Fruit fly (Drosophila melanogaster) whole organism, embryonic: ENCODE results near the gene Tre1.

Source experiments
- Aef1 ChIP-seq: fragments of 200-800 bp; sonication (Bioruptor generic); IDR thresholded peaks from 3 replicates; pipeline ENCODE4 v1.3.6; 2022; ENCODE audit warnings: missing biosample characterization, missing genetic modification characterization
- Atf3 ChIP-seq: fragments of 200-800 bp; sonication (Bioruptor generic); optimal IDR thresholded peaks from 3 replicates; lab custom pipeline; 2016; ENCODE audit warnings: missing biosample characterization, missing genetic modification characterization
- B-H2 ChIP-seq: fragments of 200-800 bp; sonication (Bioruptor generic); optimal IDR thresholded peaks from 2 replicates; lab custom pipeline; 2018; ENCODE audit warnings: missing biosample characterization, mild to moderate bottlenecking, missing genetic modification characterization
- CG10147 ChIP-seq: fragments of 200-800 bp; sonication (Bioruptor generic); optimal IDR thresholded peaks from 2 replicates; lab custom pipeline; 2019; ENCODE audit warnings: missing biosample characterization, mild to moderate bottlenecking, missing genetic modification characterization, moderate library complexity
- CG10959 ChIP-seq: fragments of 200-800 bp; sonication (Bioruptor generic); IDR thresholded peaks from 2 replicates; pipeline ENCODE4 v1.3.6; 2022; ENCODE audit warnings: missing biosample characterization, missing genetic modification characterization
- CG12236 ChIP-seq: fragments of 200-800 bp; sonication (Bioruptor generic); optimal IDR thresholded peaks from 2 replicates; lab custom pipeline; 2016; ENCODE audit warnings: missing biosample characterization, missing genetic modification characterization
- CG1233 ChIP-seq: fragments of 200-800 bp; sonication (Bioruptor generic); optimal IDR thresholded peaks from 4 replicates; lab custom pipeline; 2018; ENCODE audit warnings: missing biosample characterization, mild to moderate bottlenecking, missing genetic modification characterization
- CG13287 ChIP-seq: fragments of 200-800 bp; sonication (Bioruptor generic); IDR thresholded peaks from 2 replicates; pipeline ENCODE4 v1.3.6; 2022; ENCODE audit warnings: missing biosample characterization, missing genetic modification characterization; ENCODE audit not compliant: partially characterized antibody
- CG15269 ChIP-seq: fragments of 200-800 bp; sonication (Bioruptor generic); optimal IDR thresholded peaks from 2 replicates; lab custom pipeline; 2018; ENCODE audit warnings: missing biosample characterization, mild to moderate bottlenecking, missing genetic modification characterization, moderate library complexity
- CG16779 ChIP-seq: fragments of 200-800 bp; sonication (Bioruptor generic); IDR thresholded peaks from 2 replicates; pipeline ENCODE4 v1.3.6; 2022; ENCODE audit warnings: missing biosample characterization, missing genetic modification characterization
- CG2678 ChIP-seq: fragments of 200-800 bp; sonication (Bioruptor generic); optimal IDR thresholded peaks from 3 replicates; lab custom pipeline; 2019; ENCODE audit warnings: missing biosample characterization, mild to moderate bottlenecking, missing genetic modification characterization, moderate library complexity
- CG33213 ChIP-seq: fragments of 200-800 bp; sonication (Bioruptor generic); optimal IDR thresholded peaks from 3 replicates; lab custom pipeline; 2016; ENCODE audit warnings: missing biosample characterization, missing genetic modification characterization
- CG3407 ChIP-seq: fragments of 200-800 bp; sonication (Bioruptor generic); optimal IDR thresholded peaks from 2 replicates; lab custom pipeline; 2018; ENCODE audit warnings: missing biosample characterization, mild to moderate bottlenecking, missing genetic modification characterization
- CG4404 ChIP-seq: fragments of 200-800 bp; sonication (Bioruptor generic); IDR thresholded peaks from 2 replicates; pipeline ENCODE4 v1.3.6; 2022; ENCODE audit warnings: missing biosample characterization, missing genetic modification characterization
- CG4617 ChIP-seq: fragments of 200-800 bp; sonication (Bioruptor generic); optimal IDR thresholded peaks from 3 replicates; lab custom pipeline; 2016; ENCODE audit warnings: missing biosample characterization, missing genetic modification characterization, borderline replicate concordance
- CG5953 ChIP-seq: fragments of 200-800 bp; sonication (Bioruptor generic); IDR thresholded peaks from 2 replicates; pipeline ENCODE4 v1.3.6; 2022; ENCODE audit warnings: missing biosample characterization, missing genetic modification characterization
- CG6654 ChIP-seq: fragments of 200-800 bp; sonication (Bioruptor generic); optimal IDR thresholded peaks from 2 replicates; lab custom pipeline; 2017; ENCODE audit warnings: missing biosample characterization, mild to moderate bottlenecking, missing genetic modification characterization
- CG6791 ChIP-seq: fragments of 200-800 bp; sonication (Bioruptor generic); IDR thresholded peaks from 3 replicates; pipeline ENCODE4 v1.3.6; 2022; ENCODE audit warnings: missing biosample characterization, missing genetic modification characterization; ENCODE audit not compliant: partially characterized antibody
- CG6813 ChIP-seq: fragments of 200-800 bp; sonication (Bioruptor generic); optimal IDR thresholded peaks from 2 replicates; lab custom pipeline; 2017; ENCODE audit warnings: missing biosample characterization, missing genetic modification characterization, mild to moderate bottlenecking, moderate library complexity, missing genetic modification reagents
- CG7271 ChIP-seq: fragments of 200-800 bp; sonication (Bioruptor generic); optimal IDR thresholded peaks from 2 replicates; lab custom pipeline; 2018; ENCODE audit warnings: missing biosample characterization, mild to moderate bottlenecking, missing genetic modification characterization, moderate library complexity
- CG7556 ChIP-seq: fragments of 200-800 bp; sonication (Bioruptor generic); optimal IDR thresholded peaks from 2 replicates; lab custom pipeline; 2017; ENCODE audit warnings: missing biosample characterization, mild to moderate bottlenecking, missing genetic modification characterization
- CG7963 ChIP-seq: fragments of 200-800 bp; sonication (Bioruptor generic); IDR thresholded peaks from 3 replicates; pipeline ENCODE4 v1.3.6; 2022; ENCODE audit warnings: missing biosample characterization, missing genetic modification characterization; ENCODE audit not compliant: partially characterized antibody
- Dad ChIP-seq: fragments of 200-800 bp; sonication (Bioruptor generic); optimal IDR thresholded peaks from 3 replicates; lab custom pipeline; 2016; ENCODE audit warnings: missing biosample characterization, missing genetic modification characterization
- Hsf ChIP-seq: fragments of 200-800 bp; sonication (Bioruptor generic); optimal IDR thresholded peaks from 3 replicates; lab custom pipeline; 2016; ENCODE audit warnings: missing biosample characterization, missing genetic modification characterization
- Oli ChIP-seq: fragments of 200-800 bp; sonication (Bioruptor generic); optimal IDR thresholded peaks from 2 replicates; lab custom pipeline; 2018; ENCODE audit warnings: missing biosample characterization, mild to moderate bottlenecking, missing genetic modification characterization, moderate library complexity
- Opbp ChIP-seq: fragments of 200-800 bp; sonication (Bioruptor generic); IDR thresholded peaks from 3 replicates; pipeline ENCODE4 v1.3.6; 2022; ENCODE audit warnings: missing biosample characterization, missing genetic modification characterization; ENCODE audit not compliant: partially characterized antibody
- PHDP ChIP-seq: fragments of 200-800 bp; sonication (Bioruptor generic); optimal IDR thresholded peaks from 3 replicates; lab custom pipeline; 2018; ENCODE audit warnings: missing biosample characterization, mild to moderate bottlenecking, missing genetic modification characterization, moderate library complexity
- Sry-δ ChIP-seq: fragments of 200-800 bp; sonication (Bioruptor generic); optimal IDR thresholded peaks from 2 replicates; lab custom pipeline; 2016; ENCODE audit warnings: missing biosample characterization, missing genetic modification characterization
- Vsx1 ChIP-seq: fragments of 200-800 bp; sonication (Bioruptor generic); optimal IDR thresholded peaks from 2 replicates; lab custom pipeline; 2017; ENCODE audit warnings: missing biosample characterization, mild to moderate bottlenecking, missing genetic modification characterization, missing genetic modification reagents
- ac ChIP-seq: fragments of 200-800 bp; sonication (Bioruptor generic); optimal IDR thresholded peaks from 3 replicates; lab custom pipeline; 2017; ENCODE audit warnings: missing biosample characterization, mild to moderate bottlenecking, missing genetic modification characterization
- amos ChIP-seq: fragments of 200-800 bp; sonication (Bioruptor generic); IDR thresholded peaks from 2 replicates; pipeline ENCODE4 v1.3.6; 2022; ENCODE audit warnings: missing biosample characterization, missing genetic modification characterization; ENCODE audit not compliant: partially characterized antibody
- ap ChIP-seq: fragments of 200-800 bp; sonication (Bioruptor generic); IDR thresholded peaks from 2 replicates; pipeline ENCODE4 v1.3.6; 2022; ENCODE audit warnings: missing biosample characterization, missing genetic modification characterization
- ara ChIP-seq: fragments of 200-800 bp; sonication (Bioruptor generic); IDR thresholded peaks from 2 replicates; pipeline ENCODE4 v1.3.6; 2022; ENCODE audit warnings: missing biosample characterization, missing genetic modification characterization
- btn ChIP-seq: fragments of 200-800 bp; sonication (Bioruptor generic); optimal IDR thresholded peaks from 2 replicates; lab custom pipeline; 2016; ENCODE audit warnings: missing biosample characterization, missing genetic modification characterization
- chinmo ChIP-seq: fragments of 200-800 bp; sonication (Bioruptor generic); IDR thresholded peaks from 4 replicates; pipeline ENCODE4 v1.3.6; 2022; ENCODE audit warnings: missing biosample characterization, missing genetic modification characterization; ENCODE audit not compliant: partially characterized antibody
- dm ChIP-seq: fragments of 200-800 bp; sonication (Bioruptor generic); optimal IDR thresholded peaks from 3 replicates; lab custom pipeline; 2016; ENCODE audit warnings: missing biosample characterization, missing genetic modification characterization
- dysf ChIP-seq: fragments of 200-800 bp; sonication (Bioruptor generic); IDR thresholded peaks from 3 replicates; pipeline ENCODE4 v1.3.6; 2022; ENCODE audit warnings: missing biosample characterization, missing genetic modification characterization
- en ChIP-seq: fragments of 200-800 bp; sonication (Bioruptor generic); optimal IDR thresholded peaks from 2 replicates; lab custom pipeline; 2016; ENCODE audit warnings: missing biosample characterization, missing genetic modification characterization
- inv ChIP-seq: fragments of 200-800 bp; sonication (Bioruptor generic); IDR thresholded peaks from 2 replicates; pipeline ENCODE4 v1.3.6; 2022; ENCODE audit warnings: missing biosample characterization, missing genetic modification characterization; ENCODE audit not compliant: partially characterized antibody
- jigr1 ChIP-seq: fragments of 200-800 bp; sonication (Bioruptor generic); IDR thresholded peaks from 3 replicates; pipeline ENCODE4 v1.3.6; 2022; ENCODE audit warnings: missing biosample characterization, missing genetic modification characterization
- nerfin-2 ChIP-seq: fragments of 200-800 bp; sonication (Bioruptor generic); IDR thresholded peaks from 2 replicates; pipeline ENCODE4 v1.3.6; 2022; ENCODE audit warnings: missing biosample characterization, missing genetic modification characterization; ENCODE audit not compliant: partially characterized antibody
- phol ChIP-seq: fragments of 200-800 bp; sonication (Bioruptor generic); optimal IDR thresholded peaks from 3 replicates; lab custom pipeline; 2018; ENCODE audit warnings: missing biosample characterization, mild to moderate bottlenecking, missing genetic modification characterization, moderate library complexity
- pita ChIP-seq: fragments of 200-800 bp; sonication (Bioruptor generic); optimal IDR thresholded peaks from 2 replicates; lab custom pipeline; 2017; ENCODE audit warnings: missing biosample characterization, mild to moderate bottlenecking, missing genetic modification characterization
- pzg ChIP-seq: fragments of 200-800 bp; sonication (Bioruptor generic); optimal IDR thresholded peaks from 3 replicates; lab custom pipeline; 2018; ENCODE audit warnings: missing biosample characterization, mild to moderate bottlenecking, missing genetic modification characterization, moderate library complexity
- so ChIP-seq: fragments of 200-800 bp; sonication (Bioruptor generic); IDR thresholded peaks from 3 replicates; pipeline ENCODE4 v1.3.6; 2022; ENCODE audit warnings: missing biosample characterization, missing genetic modification characterization
- stwl ChIP-seq: fragments of 200-800 bp; sonication (Bioruptor generic); optimal IDR thresholded peaks from 3 replicates; lab custom pipeline; 2018; ENCODE audit warnings: missing biosample characterization, mild to moderate bottlenecking, missing genetic modification characterization, moderate library complexity
- tap ChIP-seq: fragments of 200-800 bp; optimal IDR thresholded peaks from 3 replicates; lab custom pipeline; 2019; ENCODE audit warnings: missing biosample characterization, mild to moderate bottlenecking, missing genetic modification characterization, moderate library complexity
- trh ChIP-seq: fragments of 200-800 bp; sonication (Bioruptor generic); optimal IDR thresholded peaks from 2 replicates; lab custom pipeline; 2016; ENCODE audit warnings: missing biosample characterization, missing genetic modification characterization

Tre1 gene

dm6 chrX:5690651-5691379 is 11.0 kb upstream of the Tre1 start (continued):
- TF ChIP-seq CG15269 (tag; lab: Kevin White, UChicago) (no peak), Oli (tag; lab: Kevin White, UChicago) (no peak), CG13287 (GFP tag; lab: Robert Waterston, UW) (peak; percentile 32), Aef1 (GFP tag; lab: Robert Waterston, UW) (no peak; the same call in 2 of the 3 replicates), Hsf (GFP tag; lab: Kevin White, UChicago) (no peak), ap (GFP tag; lab: Robert Waterston, UW) (no peak), dysf (GFP tag; lab: Robert Waterston, UW) (peak; percentile 16; the same call in 1 of the 3 replicates), pita (GFP tag; lab: Kevin White, UChicago) (no peak), CG12236 (GFP tag; lab: Kevin White, UChicago) (no peak), Sry-δ (peak; percentile 70), pzg (GFP tag; lab: Kevin White, UChicago) (peak; percentile 20), phol (tag; lab: Kevin White, UChicago) (no peak), btn (GFP tag; lab: Kevin White, UChicago) (no peak), CG10147 (no peak), CG6813 (no peak), ac (GFP tag; lab: Kevin White, UChicago) (no peak), CG10959 (GFP tag; lab: Robert Waterston, UW) (peak; percentile 90), CG33213 (GFP tag; lab: Kevin White, UChicago) (no peak), Atf3 (GFP tag; lab: Kevin White, UChicago) (no peak), nerfin-2 (GFP tag; lab: Robert Waterston, UW) (no peak), CG7963 (GFP tag; lab: Robert Waterston, UW) (peak; percentile 46; the same call in 1 of the 3 replicates), CG4617 (GFP tag; lab: Kevin White, UChicago) (no peak), so (no peak), trh (no peak), CG4404 (GFP tag; lab: Robert Waterston, UW) (no peak), inv (0 out of 2 replicates have a peak, but pooled peaks have one; percentile 22), en (GFP tag; lab: Kevin White, UChicago) (no peak), Vsx1 (GFP tag; lab: Kevin White, UChicago) (no peak), B-H2 (GFP tag; lab: Kevin White, UChicago) (no peak), CG6654 (GFP tag; lab: Kevin White, UChicago) (no peak), ara (GFP tag; lab: Robert Waterston, UW) (no peak), CG2678 (no peak), amos (GFP tag; lab: Robert Waterston, UW) (peak; percentile 59), CG3407 (GFP tag; lab: Kevin White, UChicago) (no peak), CG16779 (GFP tag; lab: Robert Waterston, UW) (no peak), Dad (no peak), Opbp (GFP tag; lab: Robert Waterston, UW) (0 out of 3 replicates have a peak, but pooled peaks have one; percentile 23), tap (tag; lab: Kevin White, UChicago) (no peak), CG7271 (tag; lab: Kevin White, UChicago) (no peak), jigr1 (GFP tag; lab: Robert Waterston, UW) (no peak), CG5953 (GFP tag; lab: Robert Waterston, UW) (no peak), stwl (tag; lab: Kevin White, UChicago) (no peak), dm (GFP tag; lab: Kevin White, UChicago) (no peak), CG7556 (no peak), CG6791 (GFP tag; lab: Robert Waterston, UW) (0 out of 3 replicates have a peak, but pooled peaks have one; percentile 49), chinmo (GFP tag; lab: Robert Waterston, UW) (peak; percentile 53; the same call in 1 of the 4 replicates), PHDP (tag; lab: Kevin White, UChicago) (no peak), CG1233 (GFP tag; lab: Kevin White, UChicago) (no peak)
